Worm (Caenorhabditis elegans): ENCODE measurements around the gene D1079.1.

- TF ChIP-seq Y5F2A.4 (GFP tag; optimal IDR thresholded peaks at IDR 0.05) (no peak), nhr-28 (tag; optimal IDR thresholded peaks at IDR 0.05) (no peak), fkh-10 (GFP tag; optimal IDR thresholded peaks at IDR 0.05) (no peak), egl-27 (tag; optimal IDR thresholded peaks at IDR 0.05) (no peak), daf-12 (tag; optimal IDR thresholded peaks at IDR 0.05) (no peak)
Measured at ce11 chrX:4357467-4357866, 45.5 kb upstream of the D1079.1 start, which contains the start of gene F14H12.6.
